Worm (Caenorhabditis elegans) whole organism, L1 larva: ENCODE data around the gene algn-13.

ENCODE experiments used
- unc-62 ChIP-seq: fragments of 150-350 bp; optimal IDR thresholded peaks from 2 replicates; lab custom pipeline; 2014; ENCODE audit warnings: missing biosample characterization, missing genetic modification reagents, missing genetic modification characterization
- zag-1 ChIP-seq: fragments of 150-350 bp; optimal IDR thresholded peaks from 2 replicates; lab custom pipeline; 2014; ENCODE audit warnings: missing biosample characterization, missing genetic modification characterization

DNA sequence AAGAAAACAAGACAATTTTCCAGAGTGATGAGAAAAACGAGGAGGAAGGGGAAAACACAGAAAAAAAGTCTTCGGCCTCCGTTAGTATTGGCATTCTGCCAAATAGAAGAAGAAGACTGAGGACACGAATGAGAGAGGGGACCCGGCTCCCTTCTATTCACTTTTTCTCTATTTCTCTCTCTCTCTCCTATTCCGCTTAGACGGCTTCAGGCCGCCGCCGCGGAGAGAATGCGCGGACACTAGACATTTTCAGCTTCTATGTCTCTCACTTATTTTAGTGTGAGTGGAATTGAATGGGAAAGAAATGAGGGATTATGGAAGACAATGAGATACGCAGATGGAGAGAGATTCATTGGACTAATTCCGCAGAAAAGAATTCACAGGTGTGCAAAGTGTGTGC lies 45.0 kb upstream of the algn-13 start:
- TF ChIP-seq zag-1 (tag; lab: Kevin White, UChicago) (no peak), unc-62 (GFP tag; lab: Kevin White, UChicago) (no peak)
